Fruit fly (Drosophila melanogaster): ENCODE data around the gene Arp5.

The Arp5 gene

dm6 chr3R:18185385-18185784, at the start of gene Arp5, which contains the start of gene CG7208:
Arp5 (plus strand) TSS chr3R:18185498.
CG7208 (minus strand) TSS chr3R:18185715.
- TF ChIP-seq CTCF (optimal IDR thresholded peaks at IDR 0.05) (no peak), CG8478 (optimal IDR thresholded peaks at IDR 0.05) (no peak)

- TF ChIP-seq CG8478 (optimal IDR thresholded peaks at IDR 0.05) (no peak), CTCF (optimal IDR thresholded peaks at IDR 0.05) (no peak)
Observed at dm6 chr3R:18144853-18145252, 40.4 kb upstream of the Arp5 start.

dm6 chr3R:18146629-18147028, 38.7 kb upstream of the Arp5 start:
- no peak for TF ChIP-seq CTCF (optimal IDR thresholded peaks at IDR 0.05)
- no peak for TF ChIP-seq CG8478 (optimal IDR thresholded peaks at IDR 0.05)

- TF ChIP-seq CTCF (optimal IDR thresholded peaks at IDR 0.05), result no peak
Observed at dm6 chr3R:18151820-18152219, 33.5 kb upstream of the Arp5 start, which contains the start of gene CG14316. CG14316 (plus strand) TSS chr3R:18152120.

dm6 chr3R:18153698-18154097, 31.6 kb upstream of the Arp5 start:
- TF ChIP-seq CG8478 (optimal IDR thresholded peaks at IDR 0.05) (no peak), CTCF (optimal IDR thresholded peaks at IDR 0.05) (no peak)

- TF ChIP-seq CTCF (optimal IDR thresholded peaks at IDR 0.05), result no peak
- no peak for TF ChIP-seq CG8478 (optimal IDR thresholded peaks at IDR 0.05)
Observed at dm6 chr3R:18156608-18157007, 28.7 kb upstream of the Arp5 start.

- TF ChIP-seq CTCF (optimal IDR thresholded peaks at IDR 0.05), result no peak
- no peak for TF ChIP-seq CG8478 (optimal IDR thresholded peaks at IDR 0.05)
Observed at dm6 chr3R:18157459-18157858, 27.8 kb upstream of the Arp5 start.

- TF ChIP-seq CG8478 (optimal IDR thresholded peaks at IDR 0.05), result no peak
- TF ChIP-seq CTCF (optimal IDR thresholded peaks at IDR 0.05), result no peak
Observed at dm6 chr3R:18158401-18158800, 26.9 kb upstream of the Arp5 start, which contains the start of gene CG14315. CG14315 (plus strand) TSS chr3R:18158701.

dm6 chr3R:18160165-18160814, 25.0 kb upstream of the Arp5 start:
- TF ChIP-seq CTCF (optimal IDR thresholded peaks at IDR 0.05), result no peak
- no peak for TF ChIP-seq CG8478 (optimal IDR thresholded peaks at IDR 0.05)

- no peak for TF ChIP-seq CTCF (optimal IDR thresholded peaks at IDR 0.05)
- TF ChIP-seq CG8478 (optimal IDR thresholded peaks at IDR 0.05), result no peak
Observed at dm6 chr3R:18164052-18164722, 21.1 kb upstream of the Arp5 start, which contains the start of the genes CG7218 and Cbp20. CG7218 (minus strand) TSS chr3R:18164397. Cbp20 (plus strand) TSS chr3R:18164661.

dm6 chr3R:18166261-18166720, 19.0 kb upstream of the Arp5 start:
- no peak for TF ChIP-seq CG8478 (optimal IDR thresholded peaks at IDR 0.05)
- no peak for TF ChIP-seq CTCF (optimal IDR thresholded peaks at IDR 0.05)

- no peak for TF ChIP-seq CG8478 (optimal IDR thresholded peaks at IDR 0.05)
- no peak for TF ChIP-seq CTCF (optimal IDR thresholded peaks at IDR 0.05)
Observed at dm6 chr3R:18167173-18167415, 18.2 kb upstream of the Arp5 start, which contains the start of the genes CG7215 and Prx5. CG7215 (minus strand) TSS chr3R:18167273. Prx5 (minus strand) TSS chr3R:18167273.

dm6 chr3R:18167416-18168237, 17.7 kb upstream of the Arp5 start, which contains the start of gene wrd:
wrd (plus strand) TSS chr3R:18167757.
- TF ChIP-seq CTCF (optimal IDR thresholded peaks at IDR 0.05) (no peak), CG8478 (optimal IDR thresholded peaks at IDR 0.05) (no peak)

- TF ChIP-seq CG8478 (optimal IDR thresholded peaks at IDR 0.05), result no peak
- peak in 1 of 2 experiments; percentile 27 for TF ChIP-seq CTCF (optimal IDR thresholded peaks at IDR 0.05)
Observed at dm6 chr3R:18168398-18168797, 16.9 kb upstream of the Arp5 start.

dm6 chr3R:18168929-18169350, 16.4 kb upstream of the Arp5 start:
- TF ChIP-seq CTCF (optimal IDR thresholded peaks at IDR 0.05), result no peak
- TF ChIP-seq CG8478 (optimal IDR thresholded peaks at IDR 0.05), result no peak
